Fruit fly (Drosophila melanogaster) whole organism, prepupa: ENCODE data around the gene Atg5.

Source experiments
- Blimp-1 ChIP-seq: fragments of 200-800 bp; sonication (Bioruptor generic); optimal IDR thresholded peaks from 3 replicates; lab custom pipeline; 2017; ENCODE audit warnings: missing biosample characterization, missing genetic modification characterization, mild to moderate bottlenecking, moderate library complexity, missing genetic modification reagents
- CG1621 ChIP-seq: fragments of 200-800 bp; sonication (Bioruptor generic); optimal IDR thresholded peaks from 3 replicates; lab custom pipeline; 2018; ENCODE audit warnings: missing biosample characterization, mild to moderate bottlenecking, missing genetic modification characterization
- Eip75B ChIP-seq: fragments of 200-800 bp; sonication (Bioruptor generic); optimal IDR thresholded peaks from 3 replicates; lab custom pipeline; 2016; ENCODE audit warnings: missing biosample characterization, missing genetic modification characterization
- Eip93F ChIP-seq: fragments of 200-800 bp; sonication (Bioruptor generic); optimal IDR thresholded peaks from 2 replicates; lab custom pipeline; 2016; ENCODE audit warnings: missing biosample characterization, mild to moderate bottlenecking, missing genetic modification characterization
- Ets21C ChIP-seq: fragments of 200-800 bp; sonication (Bioruptor generic); optimal IDR thresholded peaks from 3 replicates; lab custom pipeline; 2016; ENCODE audit warnings: missing biosample characterization, missing genetic modification characterization
- acj6 ChIP-seq: fragments of 200-800 bp; sonication (Bioruptor generic); optimal IDR thresholded peaks from 3 replicates; lab custom pipeline; 2016; ENCODE audit warnings: missing biosample characterization, missing genetic modification characterization
- dsx ChIP-seq: fragments of 200-800 bp; optimal IDR thresholded peaks from 3 replicates; lab custom pipeline; 2019; ENCODE audit warnings: missing biosample characterization, mild to moderate bottlenecking, missing genetic modification characterization, moderate library complexity; ENCODE audit not compliant: poor library complexity, severe bottlenecking
- ss ChIP-seq, 2 experiments: fragments of 200-800 bp; sonication (Bioruptor generic); optimal IDR thresholded peaks; 2 replicates in 1 of 2; 3 replicates in 1 of 2; lab custom pipeline; 2017 to 2018; ENCODE audit warnings: mild to moderate bottlenecking in 2 of 2, missing biosample characterization in 2 of 2, missing genetic modification characterization in 2 of 2, moderate library complexity in 1 of 2

dm6 chrX:7338538-7338937 lies 15.0 kb upstream of the Atg5 start:
- TF ChIP-seq CG1621 (tag; lab: Kevin White, UChicago) (no peak), Blimp-1 (no peak), dsx (no peak), Ets21C (GFP tag; lab: Kevin White, UChicago) (peak; percentile 4), Eip93F (GFP tag; lab: Kevin White, UChicago) (no peak), ss (GFP tag; optimal IDR thresholded peaks at IDR 0.05; lab: Kevin White, UChicago) (no peak), Eip75B (GFP tag; lab: Kevin White, UChicago) (no peak), acj6 (peak; percentile 42)
